Worm (Caenorhabditis elegans): Measurements from ENCODE around the gene F17C11.26.
A peak's percentile ranks its signal among the peaks of the same experiment; 100 is the strongest.

F17C11.26 gene

DNA sequence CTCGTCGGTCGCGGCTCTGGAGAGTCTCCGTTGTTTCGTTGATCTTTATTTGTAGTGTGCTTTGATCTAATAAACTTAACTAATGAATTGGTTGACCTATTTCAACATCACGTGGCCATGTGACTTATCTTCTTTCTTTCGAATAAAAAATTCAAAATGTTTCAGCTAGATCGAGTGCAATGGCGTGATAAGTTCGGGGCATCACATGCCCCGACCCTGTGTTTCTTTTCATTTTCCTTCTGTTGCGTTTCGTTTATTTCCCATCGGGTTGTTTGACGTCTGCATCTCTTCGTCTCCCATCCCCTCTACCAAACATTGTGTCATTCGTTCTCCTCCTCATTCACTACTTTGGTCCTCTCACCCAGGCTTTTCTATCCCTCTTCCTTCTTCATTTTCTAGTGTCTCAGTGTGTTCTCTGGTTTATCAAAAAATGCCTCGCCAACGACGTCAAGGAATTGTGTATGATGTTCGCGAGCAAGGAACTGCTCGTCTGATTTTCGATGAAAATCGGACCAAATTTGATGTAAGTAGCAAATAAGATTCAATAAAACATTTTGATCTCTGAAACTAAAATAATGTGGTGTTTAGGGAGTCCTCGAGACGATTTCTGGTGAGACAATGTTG is 10.5 kb downstream of the F17C11.26 start, which contains the start of gene F17C11.4 (continued):
- TF ChIP-seq skn-1 (tag; optimal IDR thresholded peaks at IDR 0.05) (peak; percentile 35), vab-15 (tag; optimal IDR thresholded peaks at IDR 0.05) (peak; percentile 98), ztf-4 (tag; optimal IDR thresholded peaks at IDR 0.05) (peak; percentile 84), ceh-8 (GFP tag; optimal IDR thresholded peaks at IDR 0.05) (peak; percentile 59), zag-1 (tag; optimal IDR thresholded peaks at IDR 0.05) (no peak), nhr-76 (tag; optimal IDR thresholded peaks at IDR 0.05) (no peak), nhr-71 (tag; optimal IDR thresholded peaks at IDR 0.05) (peak; percentile 99), lsy-2 (tag; optimal IDR thresholded peaks at IDR 0.05) (peak; percentile 80 to 81), egl-27 (tag; optimal IDR thresholded peaks at IDR 0.05) (peak; percentile 59 to 60), C16A3.4 (tag; optimal IDR thresholded peaks at IDR 0.05) (peak; percentile 66), ama-1 (optimal IDR thresholded peaks at IDR 0.05) (peak; percentile 52), rnt-1 (tag; optimal IDR thresholded peaks at IDR 0.05) (peak; percentile 77), tbx-2 (tag; optimal IDR thresholded peaks at IDR 0.05) (peak; percentile 88), unc-62 (GFP tag; optimal IDR thresholded peaks at IDR 0.05) (no peak), fkh-10 (GFP tag; optimal IDR thresholded peaks at IDR 0.05) (peak; percentile 35), mdl-1 (tag; optimal IDR thresholded peaks at IDR 0.05) (peak in 1 of 2 experiments; percentile 97), dsc-1 (tag; optimal IDR thresholded peaks at IDR 0.05) (peak; percentile 67), elt-2 (tag; optimal IDR thresholded peaks at IDR 0.05) (peak; percentile 75), unc-30 (tag; optimal IDR thresholded peaks at IDR 0.05) (no peak), nhr-84 (tag; optimal IDR thresholded peaks at IDR 0.05) (no peak), mab-9 (GFP tag; IDR thresholded peaks at IDR 0.05) (peak; percentile 54; the same call in 1 of the 2 replicates), ceh-82 (tag; optimal IDR thresholded peaks at IDR 0.05) (peak; percentile 27 to 66 (median 35)), alr-1 (tag; optimal IDR thresholded peaks at IDR 0.05; ENCODE audit: borderline replicate concordance) (no peak), nhr-85 (tag) (peak; percentile 98), fos-1 (tag; optimal IDR thresholded peaks at IDR 0.05) (peak; percentile 47), lin-35 (GFP tag; optimal IDR thresholded peaks at IDR 0.05) (peak; percentile 69 to 78), ets-5 (GFP tag; IDR thresholded peaks at IDR 0.05) (no peak), swsn-7 (tag; optimal IDR thresholded peaks at IDR 0.05) (peak; percentile 77), lin-13 (GFP tag; optimal IDR thresholded peaks at IDR 0.05) (peak; percentile 78), xbp-1 (tag; optimal IDR thresholded peaks at IDR 0.05) (peak; percentile 74), C04F5.9 (tag; optimal IDR thresholded peaks at IDR 0.05) (peak; percentile 25), snu-23 (GFP tag; optimal IDR thresholded peaks at IDR 0.05) (peak; percentile 95), irx-1 (tag; optimal IDR thresholded peaks at IDR 0.05) (peak; percentile 72), nhr-90 (tag; optimal IDR thresholded peaks at IDR 0.05; ENCODE audit: poor library complexity) (peak; percentile 83), aly-2 (tag; optimal IDR thresholded peaks at IDR 0.05) (no peak), pag-3 (tag; optimal IDR thresholded peaks at IDR 0.05; ENCODE audit: borderline replicate concordance, insufficient read depth) (peak; percentile 70), unc-98 (GFP tag; IDR thresholded peaks at IDR 0.05) (peak; percentile 57; the same call in 1 of the 2 replicates)

- TF ChIP-seq zag-1 (tag; optimal IDR thresholded peaks at IDR 0.05): no peak
- no peak for TF ChIP-seq nhr-237 (tag; optimal IDR thresholded peaks at IDR 0.05)
- TF ChIP-seq efl-1 (optimal IDR thresholded peaks at IDR 0.05): peak in 1 of 2 experiments; percentile 4
- TF ChIP-seq efl-1 (GFP tag; optimal IDR thresholded peaks at IDR 0.05 in 1 of 2): peak in 1 of 2 experiments; percentile 80
- no peak for TF ChIP-seq pqm-1 (tag; optimal IDR thresholded peaks at IDR 0.05)
- no peak for TF ChIP-seq grh-1 (GFP tag; IDR thresholded peaks at IDR 0.05)
- TF ChIP-seq Y116A8C.19 (tag; optimal IDR thresholded peaks at IDR 0.05; ENCODE audit: borderline replicate concordance): no peak
- TF ChIP-seq fkh-10 (GFP tag; optimal IDR thresholded peaks at IDR 0.05): no peak
- no peak for TF ChIP-seq tbx-2 (tag; optimal IDR thresholded peaks at IDR 0.05)
- TF ChIP-seq egl-27 (tag; optimal IDR thresholded peaks at IDR 0.05): no peak
- TF ChIP-seq nhr-85 (tag): peak; percentile 51
- TF ChIP-seq nhr-90 (tag; optimal IDR thresholded peaks at IDR 0.05; ENCODE audit: poor library complexity): peak; percentile 34
- TF ChIP-seq dsc-1 (tag; optimal IDR thresholded peaks at IDR 0.05): no peak
- peak; percentile 38 for TF ChIP-seq snu-23 (GFP tag; optimal IDR thresholded peaks at IDR 0.05)
- peak; percentile 47 for TF ChIP-seq nhr-47 (tag; optimal IDR thresholded peaks at IDR 0.05)
- peak; percentile 19 for TF ChIP-seq ztf-4 (tag; optimal IDR thresholded peaks at IDR 0.05)
- TF ChIP-seq ceh-82 (tag; optimal IDR thresholded peaks at IDR 0.05): no peak
- 0 out of 2 replicates have a peak, but pooled peaks have one; percentile 21 for TF ChIP-seq ceh-88 (GFP tag; IDR thresholded peaks at IDR 0.05)
- no peak for TF ChIP-seq tlp-1 (tag; optimal IDR thresholded peaks at IDR 0.05)
- TF ChIP-seq sox-4 (tag; optimal IDR thresholded peaks at IDR 0.05): no peak
- TF ChIP-seq irx-1 (tag; optimal IDR thresholded peaks at IDR 0.05): no peak
- peak; percentile 67 for TF ChIP-seq nhr-71 (tag; optimal IDR thresholded peaks at IDR 0.05)
- TF ChIP-seq ama-1 (optimal IDR thresholded peaks at IDR 0.05): no peak
- TF ChIP-seq nhr-20 (tag; optimal IDR thresholded peaks at IDR 0.05): peak; percentile 41
- TF ChIP-seq lin-35 (GFP tag; optimal IDR thresholded peaks at IDR 0.05): peak in 1 of 2 experiments; percentile 19
- peak; percentile 50 for TF ChIP-seq lir-3 (tag; optimal IDR thresholded peaks at IDR 0.05; ENCODE audit: poor library complexity)
These were observed 12.4 kb downstream of the F17C11.26 start for ce11 chrV:10953471-10954155.
